Fruit fly (Drosophila melanogaster) whole organism, wandering third instar larva: ENCODE results near the gene Imp.
A peak's percentile ranks its signal among the peaks of the same experiment; 100 is the strongest.

ENCODE experiments used
- Abd-B ChIP-seq: fragments of >200 bp; optimal IDR thresholded peaks from 2 replicates; lab custom pipeline; 2017; ENCODE audit warnings: missing biosample characterization, missing genetic modification characterization
- CG32264 ChIP-seq: fragments of 200-800 bp; sonication (Bioruptor generic); optimal IDR thresholded peaks from 2 replicates; lab custom pipeline; 2016; ENCODE audit warnings: missing biosample characterization, missing genetic modification characterization
- CG9705 ChIP-seq: fragments of 200-800 bp; sonication (Bioruptor generic); optimal IDR thresholded peaks from 2 replicates; lab custom pipeline; 2018; ENCODE audit warnings: missing biosample characterization, mild to moderate bottlenecking, missing genetic modification characterization
- CrebA ChIP-seq: fragments of 200-800 bp; sonication (Bioruptor generic); optimal IDR thresholded peaks from 2 replicates; lab custom pipeline; 2016; ENCODE audit warnings: missing biosample characterization, mild to moderate bottlenecking, missing genetic modification characterization, borderline replicate concordance
- Dfd ChIP-seq: fragments of >200 bp; optimal IDR thresholded peaks from 2 replicates; lab custom pipeline; 2017; ENCODE audit warnings: missing biosample characterization, missing genetic modification characterization
- Dif ChIP-seq: fragments of 200-275, 200-300 bp; sonication (Bioruptor generic); optimal IDR thresholded peaks from 2 replicates; lab custom pipeline; 2018; ENCODE audit warnings: missing biosample characterization, missing genetic modification characterization; ENCODE audit not compliant: partially characterized antibody
- GATAd ChIP-seq: sonication (Bioruptor generic); optimal IDR thresholded peaks from 2 replicates; lab custom pipeline; 2016; ENCODE audit warnings: missing biosample characterization, missing genetic modification characterization
- HLH106 ChIP-seq: fragments of 200-800 bp; optimal IDR thresholded peaks from 3 replicates; lab custom pipeline; 2019; ENCODE audit warnings: missing biosample characterization, mild to moderate bottlenecking, missing genetic modification characterization, moderate library complexity
- Hnf4 ChIP-seq: fragments of 200-800 bp; sonication (Bioruptor generic); optimal IDR thresholded peaks from 2 replicates; lab custom pipeline; 2016; ENCODE audit warnings: missing biosample characterization, mild to moderate bottlenecking, missing genetic modification characterization
- Hr78 ChIP-seq: fragments of >200 bp; optimal IDR thresholded peaks from 2 replicates; lab custom pipeline; 2017; ENCODE audit warnings: missing biosample characterization, missing genetic modification characterization
- Hr83 ChIP-seq: fragments of 200-300 bp; sonication (Bioruptor generic); optimal IDR thresholded peaks from 2 replicates; lab custom pipeline; 2016; ENCODE audit warnings: missing biosample characterization, mild to moderate bottlenecking, missing genetic modification characterization, moderate library complexity; ENCODE audit not compliant: poor library complexity, severe bottlenecking
- Jra ChIP-seq: sonication (Bioruptor generic); optimal IDR thresholded peaks from 2 replicates; lab custom pipeline; 2016; ENCODE audit warnings: missing biosample characterization, missing genetic modification characterization
- Mio ChIP-seq: sonication (Bioruptor generic); optimal IDR thresholded peaks from 2 replicates; lab custom pipeline; 2016; ENCODE audit warnings: missing biosample characterization, missing genetic modification characterization
- Myc ChIP-seq: fragments of >200 bp; optimal IDR thresholded peaks from 2 replicates; lab custom pipeline; 2017
- N ChIP-seq: fragments of >200 bp; optimal IDR thresholded peaks from 2 replicates; lab custom pipeline; 2018; ENCODE audit warnings: missing biosample characterization, missing external identifiers, missing genetic modification characterization
- OdsH ChIP-seq: fragments of 200-800 bp; sonication (Bioruptor generic); optimal IDR thresholded peaks from 2 replicates; lab custom pipeline; 2016; ENCODE audit warnings: missing biosample characterization, mild to moderate bottlenecking, missing genetic modification characterization
- Rel ChIP-seq, 2 experiments: fragments of 200-800 bp; sonication (Bioruptor generic) in 1 of 2; optimal IDR thresholded peaks; 2 replicates in 1 of 2; 3 replicates in 1 of 2; lab custom pipeline; 2016 to 2019; ENCODE audit warnings: mild to moderate bottlenecking in 2 of 2, missing biosample characterization in 2 of 2, missing genetic modification characterization in 2 of 2, moderate library complexity in 1 of 2
- Sp1 ChIP-seq: fragments of 200-800 bp; sonication (Bioruptor generic); optimal IDR thresholded peaks from 3 replicates; lab custom pipeline; 2019; ENCODE audit warnings: missing biosample characterization, mild to moderate bottlenecking, missing genetic modification characterization, moderate library complexity
- Vsx2 ChIP-seq: fragments of 200-300, 225-300 bp; sonication (Bioruptor generic); optimal IDR thresholded peaks from 2 replicates; lab custom pipeline; 2018; ENCODE audit warnings: missing biosample characterization, missing genetic modification characterization; ENCODE audit not compliant: partially characterized antibody
- br ChIP-seq: fragments of 200-800 bp; sonication (Bioruptor generic); optimal IDR thresholded peaks from 2 replicates; lab custom pipeline; 2016; ENCODE audit warnings: missing biosample characterization, missing genetic modification characterization
- brk ChIP-seq: fragments of 200-800 bp; sonication (Bioruptor generic); optimal IDR thresholded peaks from 2 replicates; lab custom pipeline; 2016; ENCODE audit warnings: missing biosample characterization, mild to moderate bottlenecking, missing genetic modification characterization
- dl ChIP-seq, 2 experiments: fragments of 175-275, 200-275 bp in 1 of 2; fragments of 200-275 bp in 1 of 2; sonication (Bioruptor generic); optimal IDR thresholded peaks; lab custom pipeline; 2018; ENCODE audit warnings: mild to moderate bottlenecking in 2 of 2, missing biosample characterization in 2 of 2, missing genetic modification characterization in 2 of 2, moderate library complexity in 2 of 2; ENCODE audit not compliant: partially characterized antibody in 2 of 2, insufficient read depth in 1 of 2
- dmrt93B ChIP-seq: fragments of 200-800 bp; sonication (Bioruptor generic); optimal IDR thresholded peaks from 2 replicates; lab custom pipeline; 2018; ENCODE audit warnings: missing biosample characterization, mild to moderate bottlenecking, missing genetic modification characterization
- dsf ChIP-seq: sonication (Bioruptor generic); optimal IDR thresholded peaks from 2 replicates; lab custom pipeline; 2016; ENCODE audit warnings: missing biosample characterization, missing genetic modification characterization, borderline replicate concordance
- ey ChIP-seq: fragments of 200-800 bp; sonication (Bioruptor generic); optimal IDR thresholded peaks from 2 replicates; lab custom pipeline; 2016; ENCODE audit warnings: missing biosample characterization, missing genetic modification characterization
- foxo ChIP-seq, 2 experiments: fragments of 200-800 bp; sonication (Bioruptor generic); optimal IDR thresholded peaks; 2 replicates in 1 of 2; 3 replicates in 1 of 2; lab custom pipeline; 2016 to 2017; ENCODE audit warnings: missing biosample characterization in 2 of 2, missing genetic modification characterization in 2 of 2
- fru ChIP-seq: fragments of 200-800 bp; sonication (Bioruptor generic); optimal IDR thresholded peaks from 3 replicates; lab custom pipeline; 2016; ENCODE audit warnings: missing biosample characterization, mild to moderate bottlenecking, missing genetic modification characterization
- h ChIP-seq: fragments of 200-800 bp; sonication (Bioruptor generic); optimal IDR thresholded peaks from 3 replicates; lab custom pipeline; 2016; ENCODE audit warnings: missing biosample characterization, mild to moderate bottlenecking, missing genetic modification characterization
- jim ChIP-seq: fragments of 175-275, 200-325 bp; sonication (Bioruptor generic); optimal IDR thresholded peaks from 2 replicates; lab custom pipeline; 2016; ENCODE audit warnings: missing biosample characterization, mild to moderate bottlenecking, missing genetic modification characterization
- lola ChIP-seq: fragments of >200 bp; optimal IDR thresholded peaks from 2 replicates; lab custom pipeline; 2017; ENCODE audit warnings: missing biosample characterization, missing genetic modification characterization
- pan ChIP-seq: fragments of >200 bp; optimal IDR thresholded peaks from 2 replicates; lab custom pipeline; 2017
- psq ChIP-seq: fragments of 200-800 bp; sonication (Bioruptor generic); optimal IDR thresholded peaks from 3 replicates; lab custom pipeline; 2017; ENCODE audit warnings: missing biosample characterization, mild to moderate bottlenecking, missing genetic modification characterization, moderate library complexity
- rgr ChIP-seq: fragments of 200-800 bp; sonication (Bioruptor generic); optimal IDR thresholded peaks from 3 replicates; lab custom pipeline; 2016; ENCODE audit warnings: missing biosample characterization, mild to moderate bottlenecking, missing genetic modification characterization
- sage ChIP-seq: fragments of 200-800 bp; sonication (Bioruptor generic); optimal IDR thresholded peaks from 2 replicates; lab custom pipeline; 2016; ENCODE audit warnings: missing biosample characterization, mild to moderate bottlenecking, missing genetic modification characterization
- sv ChIP-seq: fragments of 200-800 bp; sonication (Bioruptor generic); optimal IDR thresholded peaks from 3 replicates; lab custom pipeline; 2016; ENCODE audit warnings: missing biosample characterization, missing genetic modification characterization
- tai ChIP-seq: sonication (Bioruptor generic); optimal IDR thresholded peaks from 2 replicates; lab custom pipeline; 2016; ENCODE audit warnings: missing biosample characterization, missing genetic modification characterization
- usp ChIP-seq: fragments of >200 bp; optimal IDR thresholded peaks from 2 replicates; lab custom pipeline; 2017; ENCODE audit warnings: missing biosample characterization, missing genetic modification characterization
- woc ChIP-seq: sonication (Bioruptor generic); optimal IDR thresholded peaks from 2 replicates; lab custom pipeline; 2016; ENCODE audit warnings: missing biosample characterization, mild to moderate bottlenecking, missing genetic modification characterization

Gene Imp

DNA sequence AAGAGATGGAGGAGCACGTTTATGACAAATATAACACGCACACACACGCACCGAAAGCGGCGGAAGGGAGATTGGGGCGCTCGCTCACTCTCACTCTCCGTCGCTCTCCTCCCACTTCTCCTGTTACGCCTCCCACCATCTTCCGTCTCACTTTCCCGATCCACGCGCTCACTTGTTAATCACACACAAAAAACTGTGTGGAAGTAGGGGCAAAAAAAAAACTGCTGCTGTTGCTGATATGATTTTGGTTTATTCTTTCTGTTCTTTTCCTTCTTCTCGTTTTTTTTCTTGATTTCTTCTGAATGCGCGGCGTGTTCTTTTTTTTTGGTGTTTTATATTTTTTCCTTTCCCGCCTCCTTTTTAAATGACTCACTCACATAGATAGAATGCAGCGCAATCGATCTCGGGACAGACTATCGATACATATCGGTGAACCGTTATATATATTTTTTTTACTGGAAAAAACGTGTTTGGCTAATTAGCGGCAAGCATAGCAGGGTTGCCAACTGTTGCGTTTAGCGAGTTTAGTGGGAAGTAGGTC is 18.4 kb downstream of the Imp start:
- TF ChIP-seq Mio (GFP tag; lab: Kevin White, UChicago): peak; percentile 6
- TF ChIP-seq jim (GFP tag; lab: Kevin White, UChicago): peak; percentile 88
- no peak for TF ChIP-seq rgr (GFP tag; lab: Kevin White, UChicago)
- TF ChIP-seq br: peak; percentile 51
- TF ChIP-seq psq (GFP tag; lab: Kevin White, UChicago): peak; percentile 95
- TF ChIP-seq Hr78 (GFP tag; lab: Kevin White, UChicago): no peak
- no peak for TF ChIP-seq dsf (GFP tag; lab: Kevin White, UChicago)
- no peak for TF ChIP-seq pan
- no peak for TF ChIP-seq Hr83 (GFP tag; lab: Kevin White, UChicago)
- TF ChIP-seq foxo (GFP tag; optimal IDR thresholded peaks at IDR 0.05; lab: Kevin White, UChicago): peak in 1 of 2 experiments; percentile 13
- no peak for TF ChIP-seq N (GFP tag; lab: Kevin White, UChicago)
- TF ChIP-seq OdsH (GFP tag; lab: Kevin White, UChicago): peak; percentile 11
- no peak for TF ChIP-seq usp (GFP tag; lab: Kevin White, UChicago)
- peak; percentile 69 for TF ChIP-seq Rel (GFP tag; optimal IDR thresholded peaks at IDR 0.05; lab: Kevin White, UChicago)
- TF ChIP-seq Rel (tag; optimal IDR thresholded peaks at IDR 0.05; lab: Kevin White, UChicago): peak; percentile 76
- TF ChIP-seq HLH106: peak; percentile 7
- TF ChIP-seq Sp1 (GFP tag; lab: Kevin White, UChicago): peak; percentile 86
- peak; percentile 68 for TF ChIP-seq sage (GFP tag; lab: Kevin White, UChicago)
- peak; percentile 83 for TF ChIP-seq h (GFP tag; lab: Kevin White, UChicago)
- no peak for TF ChIP-seq brk (GFP tag; lab: Kevin White, UChicago)
- no peak for TF ChIP-seq sv (GFP tag; lab: Kevin White, UChicago)
- TF ChIP-seq CG9705: no peak
- TF ChIP-seq CG32264: peak; percentile 16
- TF ChIP-seq Dif (GFP tag; lab: Kevin White, UChicago): peak; percentile 63
- no peak for TF ChIP-seq woc (GFP tag; lab: Kevin White, UChicago)
- peak; percentile 93 for TF ChIP-seq CrebA (GFP tag; lab: Kevin White, UChicago)
- no peak for TF ChIP-seq Myc (lab: Kevin White, UChicago)
- no peak for TF ChIP-seq Dfd (GFP tag; lab: Kevin White, UChicago)
- TF ChIP-seq dmrt93B: peak; percentile 17
- TF ChIP-seq Hnf4 (GFP tag; lab: Kevin White, UChicago): peak; percentile 13
- TF ChIP-seq fru (GFP tag; lab: Kevin White, UChicago): peak; percentile 10
- no peak for TF ChIP-seq Abd-B (GFP tag; lab: Kevin White, UChicago)
- no peak for TF ChIP-seq GATAd (GFP tag; lab: Kevin White, UChicago)
- peak; percentile 96 for TF ChIP-seq Vsx2 (GFP tag; lab: Kevin White, UChicago)
- TF ChIP-seq tai (GFP tag; lab: Kevin White, UChicago): no peak
- peak; percentile 65 to 73 for TF ChIP-seq dl (GFP tag; optimal IDR thresholded peaks at IDR 0.05; lab: Kevin White, UChicago; ENCODE audit: insufficient read depth in 1 of 2, partially characterized antibody in 2 of 2)
- TF ChIP-seq ey (GFP tag; lab: Kevin White, UChicago): no peak
- no peak for TF ChIP-seq lola (GFP tag; lab: Kevin White, UChicago)
- peak; percentile 23 for TF ChIP-seq Jra

DNA sequence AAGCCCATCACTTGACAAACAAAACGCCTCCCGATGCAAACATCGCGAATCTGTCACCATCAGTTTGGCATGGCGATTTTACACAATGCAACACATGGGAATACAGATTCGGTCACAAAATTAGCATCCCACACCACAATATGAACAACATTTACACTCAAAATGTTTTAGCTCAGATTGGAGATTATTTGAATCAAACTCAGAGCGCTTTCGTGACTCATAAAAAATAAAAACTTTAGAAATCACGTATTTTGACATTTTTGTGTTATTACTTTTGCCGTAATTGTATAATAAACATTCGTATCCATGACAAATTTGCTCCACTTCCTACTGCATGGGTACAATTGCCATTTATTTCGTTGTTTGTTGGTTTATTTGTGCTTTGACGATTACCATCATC is 20.0 kb downstream of the Imp start:
- TF ChIP-seq fru (GFP tag; lab: Kevin White, UChicago) (peak; percentile 1), h (GFP tag; lab: Kevin White, UChicago) (peak; percentile 2), GATAd (GFP tag; lab: Kevin White, UChicago) (no peak), rgr (GFP tag; lab: Kevin White, UChicago) (peak; percentile 14), OdsH (GFP tag; lab: Kevin White, UChicago) (no peak), foxo (GFP tag; optimal IDR thresholded peaks at IDR 0.05; lab: Kevin White, UChicago) (peak in 1 of 2 experiments; percentile 27), dsf (GFP tag; lab: Kevin White, UChicago) (no peak), Jra (no peak)
